Worm (Caenorhabditis elegans) whole organism, L3 larva: ENCODE measurements around the gene ZK470.14.

Source experiments
- aly-2 ChIP-seq: fragments of 150-350 bp; optimal IDR thresholded peaks from 2 replicates; lab custom pipeline; 2014; ENCODE audit warnings: missing biosample characterization, missing genetic modification characterization
- egl-27 ChIP-seq: sonication (generic microtip); optimal IDR thresholded peaks from 4 replicates; lab custom pipeline; 2017; ENCODE audit warnings: missing biosample characterization, missing genetic modification reagents, missing genetic modification characterization
- elt-1 ChIP-seq: fragments of 150-350 bp; optimal IDR thresholded peaks from 2 replicates; lab custom pipeline; 2014; ENCODE audit warnings: missing biosample characterization, missing genetic modification characterization
- elt-2 ChIP-seq: sonication (generic microtip); optimal IDR thresholded peaks from 2 replicates; lab custom pipeline; 2016; ENCODE audit warnings: missing genetic modification reagents, mild to moderate bottlenecking, missing genetic modification characterization, missing compliant biosample characterization
- fos-1 ChIP-seq: fragments of 150-350 bp; optimal IDR thresholded peaks from 2 replicates; lab custom pipeline; 2014; ENCODE audit warnings: missing biosample characterization, missing genetic modification characterization
- lsy-12 ChIP-seq: sonication (generic microtip); optimal IDR thresholded peaks from 2 replicates; lab custom pipeline; 2016; ENCODE audit warnings: mild to moderate bottlenecking, missing genetic modification characterization, missing compliant biosample characterization
- mdl-1 ChIP-seq: fragments of 150-350 bp; optimal IDR thresholded peaks from 2 replicates; lab custom pipeline; 2014; ENCODE audit warnings: missing biosample characterization, missing genetic modification characterization
- nhr-11 ChIP-seq: fragments of 150-350 bp; optimal IDR thresholded peaks from 2 replicates; lab custom pipeline; 2014; ENCODE audit warnings: missing biosample characterization, missing genetic modification characterization
- nhr-12 ChIP-seq: fragments of 150-350 bp; optimal IDR thresholded peaks from 2 replicates; lab custom pipeline; 2014; ENCODE audit warnings: missing biosample characterization, missing genetic modification characterization
- nhr-25 ChIP-seq: sonication (generic microtip); optimal IDR thresholded peaks from 2 replicates; lab custom pipeline; 2017; ENCODE audit warnings: missing biosample characterization, missing genetic modification characterization
- pqm-1 ChIP-seq: fragments of 150-350 bp; optimal IDR thresholded peaks from 2 replicates; lab custom pipeline; 2017; ENCODE audit warnings: missing biosample characterization, missing genetic modification characterization, inconsistent platforms
- skn-1 ChIP-seq: fragments of 150-350 bp; optimal IDR thresholded peaks from 2 replicates; lab custom pipeline; 2014; ENCODE audit warnings: missing biosample characterization, missing genetic modification characterization
- snpc-4 ChIP-seq: fragments of 150-350 bp; optimal IDR thresholded peaks from 2 replicates; lab custom pipeline; 2014; ENCODE audit warnings: missing biosample characterization, missing genetic modification characterization
- tbx-2 ChIP-seq: sonication (generic microtip); optimal IDR thresholded peaks from 2 replicates; lab custom pipeline; 2016; ENCODE audit warnings: mild to moderate bottlenecking, missing genetic modification characterization, missing compliant biosample characterization

DNA sequence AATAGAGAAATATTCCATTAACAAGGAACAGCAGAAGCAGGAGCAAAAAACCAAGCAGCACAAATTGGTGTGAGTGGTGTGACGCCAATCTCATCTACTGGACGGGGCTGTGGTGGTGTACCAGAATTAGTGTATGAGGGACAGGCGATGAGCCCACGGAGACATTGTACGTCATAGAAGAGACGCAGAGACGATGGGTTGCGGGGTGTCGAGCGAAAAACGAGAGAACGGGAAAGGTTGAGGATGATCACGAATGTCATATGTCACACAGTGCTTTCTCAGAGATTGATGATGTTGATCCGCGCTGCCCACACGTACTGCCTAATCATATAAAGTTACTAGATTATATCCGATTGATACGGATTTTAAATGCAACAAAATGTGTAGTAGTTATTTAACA lies 9.4 kb upstream of the ZK470.14 start:
- TF ChIP-seq tbx-2 (tag; lab: Kevin White, UChicago) (no peak), pqm-1 (tag; lab: Kevin White, UChicago) (no peak), nhr-12 (tag; lab: Kevin White, UChicago) (no peak), lsy-12 (tag; lab: Kevin White, UChicago) (no peak), nhr-25 (no peak), elt-2 (no peak), skn-1 (no peak), fos-1 (no peak), snpc-4 (no peak), egl-27 (tag; lab: Kevin White, UChicago) (no peak), aly-2 (tag; lab: Kevin White, UChicago) (no peak), elt-1 (tag; lab: Kevin White, UChicago) (no peak), mdl-1 (tag; lab: Kevin White, UChicago) (no peak), nhr-11 (tag; lab: Kevin White, UChicago) (no peak)
